Worm (Caenorhabditis elegans): ENCODE measurements around the gene F35B3.7.

F35B3.7 gene

ce11 chrX:17064820-17065219, 21.9 kb upstream of the F35B3.7 start:
- TF ChIP-seq pha-4 (tag; optimal IDR thresholded peaks at IDR 0.05) (peak; percentile 81), ama-1 (optimal IDR thresholded peaks at IDR 0.05) (peak; percentile 15), elt-2 (tag; optimal IDR thresholded peaks at IDR 0.05) (peak; percentile 82), pqm-1 (tag; optimal IDR thresholded peaks at IDR 0.05) (peak; percentile 66), jun-1 (tag; optimal IDR thresholded peaks at IDR 0.05) (no peak), sea-2 (GFP tag; optimal IDR thresholded peaks at IDR 0.05) (no peak), nhr-43 (tag; optimal IDR thresholded peaks at IDR 0.05; ENCODE audit: poor library complexity, severe bottlenecking) (no peak)

- no peak for TF ChIP-seq fkh-10 (GFP tag; optimal IDR thresholded peaks at IDR 0.05)
- peak; percentile 22 for TF ChIP-seq nhr-25 (tag; optimal IDR thresholded peaks at IDR 0.05)
- TF ChIP-seq jun-1 (tag; optimal IDR thresholded peaks at IDR 0.05): peak; percentile 86
- TF ChIP-seq pha-4 (tag; optimal IDR thresholded peaks at IDR 0.05): peak; percentile 89
- TF ChIP-seq ama-1 (optimal IDR thresholded peaks at IDR 0.05): peak; percentile 27
- TF ChIP-seq elt-2 (tag; optimal IDR thresholded peaks at IDR 0.05): peak; percentile 82
- TF ChIP-seq elt-3 (tag; optimal IDR thresholded peaks at IDR 0.05): no peak
- no peak for TF ChIP-seq egl-5 (tag; optimal IDR thresholded peaks at IDR 0.05)
- TF ChIP-seq nhr-43 (tag; optimal IDR thresholded peaks at IDR 0.05; ENCODE audit: poor library complexity, severe bottlenecking): peak; percentile 60
- peak; percentile 39 for TF ChIP-seq lsy-12 (tag; optimal IDR thresholded peaks at IDR 0.05)
- TF ChIP-seq nhr-23 (tag; optimal IDR thresholded peaks at IDR 0.05): peak; percentile 48
- TF ChIP-seq skn-1 (tag; optimal IDR thresholded peaks at IDR 0.05): no peak
- TF ChIP-seq ZK546.5 (tag; optimal IDR thresholded peaks at IDR 0.05): no peak
- no peak for TF ChIP-seq nhr-12 (tag; optimal IDR thresholded peaks at IDR 0.05)
- TF ChIP-seq hmg-11 (tag; optimal IDR thresholded peaks at IDR 0.05): no peak
- no peak for TF ChIP-seq nhr-77 (tag; optimal IDR thresholded peaks at IDR 0.05)
- TF ChIP-seq unc-62 (GFP tag; optimal IDR thresholded peaks at IDR 0.05): no peak
- peak; percentile 89 for TF ChIP-seq mdl-1 (tag; optimal IDR thresholded peaks at IDR 0.05)
- TF ChIP-seq lin-39 (tag; optimal IDR thresholded peaks at IDR 0.05): no peak
- TF ChIP-seq nhr-28 (tag; optimal IDR thresholded peaks at IDR 0.05): no peak
- no peak for TF ChIP-seq R02D3.7 (tag; optimal IDR thresholded peaks at IDR 0.05)
- no peak for TF ChIP-seq ceh-28 (tag; optimal IDR thresholded peaks at IDR 0.05)
- TF ChIP-seq nfya-1 (tag; optimal IDR thresholded peaks at IDR 0.05; ENCODE audit: insufficient read depth): peak; percentile 32
- TF ChIP-seq pqm-1 (tag; optimal IDR thresholded peaks at IDR 0.05): peak; percentile 93
These were observed 20.9 kb upstream of the F35B3.7 start for ce11 chrX:17063749-17064252.

- TF ChIP-seq ztf-11 (tag; optimal IDR thresholded peaks at IDR 0.05) (no peak), pha-4 (tag; optimal IDR thresholded peaks at IDR 0.05) (peak; percentile 40), nhr-43 (tag; optimal IDR thresholded peaks at IDR 0.05; ENCODE audit: poor library complexity, severe bottlenecking) (peak; percentile 41), hmg-11 (tag; optimal IDR thresholded peaks at IDR 0.05) (no peak)
These were observed 19.3 kb upstream of the F35B3.7 start for ce11 chrX:17062165-17062564.

ce11 chrX:17059760-17060159, 16.9 kb upstream of the F35B3.7 start:
- TF ChIP-seq ceh-28 (tag; optimal IDR thresholded peaks at IDR 0.05): no peak
- no peak for TF ChIP-seq lin-15B (tag; optimal IDR thresholded peaks at IDR 0.05)
- no peak for TF ChIP-seq mdl-1 (tag; optimal IDR thresholded peaks at IDR 0.05)
- TF ChIP-seq fkh-10 (GFP tag; optimal IDR thresholded peaks at IDR 0.05): no peak
- no peak for TF ChIP-seq elt-2 (tag; optimal IDR thresholded peaks at IDR 0.05)
- no peak for TF ChIP-seq snpc-4 (tag; optimal IDR thresholded peaks at IDR 0.05)
- no peak for TF ChIP-seq unc-62 (GFP tag; optimal IDR thresholded peaks at IDR 0.05)
- no peak for TF ChIP-seq eor-1 (tag; optimal IDR thresholded peaks at IDR 0.05)

- TF ChIP-seq nhr-76 (tag; optimal IDR thresholded peaks at IDR 0.05): no peak
- TF ChIP-seq nhr-237 (tag; optimal IDR thresholded peaks at IDR 0.05): no peak
- TF ChIP-seq nhr-28 (tag; optimal IDR thresholded peaks at IDR 0.05): no peak
- TF ChIP-seq sea-2 (GFP tag; optimal IDR thresholded peaks at IDR 0.05): no peak
- peak; percentile 39 for TF ChIP-seq pha-4 (tag; optimal IDR thresholded peaks at IDR 0.05)
- TF ChIP-seq lin-39 (tag; optimal IDR thresholded peaks at IDR 0.05): no peak
- TF ChIP-seq elt-2 (tag; optimal IDR thresholded peaks at IDR 0.05): peak; percentile 11
- TF ChIP-seq pqm-1 (tag; optimal IDR thresholded peaks at IDR 0.05): no peak
- no peak for TF ChIP-seq skn-1 (tag; optimal IDR thresholded peaks at IDR 0.05)
- no peak for TF ChIP-seq aly-2 (tag; optimal IDR thresholded peaks at IDR 0.05)
These were observed 15.5 kb upstream of the F35B3.7 start for ce11 chrX:17058340-17058739.

All from whole organism, L3 larva.